Fruit fly (Drosophila melanogaster) whole organism, prepupa: ENCODE measurements around the gene stac.

Experiments used
- Blimp-1 ChIP-seq: fragments of 200-800 bp; sonication (Bioruptor generic); optimal IDR thresholded peaks from 3 replicates; lab custom pipeline; 2017; ENCODE audit warnings: missing biosample characterization, missing genetic modification characterization, mild to moderate bottlenecking, moderate library complexity, missing genetic modification reagents
- CG10669 ChIP-seq: fragments of 200-800 bp; sonication (Bioruptor generic); optimal IDR thresholded peaks from 3 replicates; lab custom pipeline; 2018; ENCODE audit warnings: missing biosample characterization, mild to moderate bottlenecking, missing genetic modification characterization, moderate library complexity
- CG11902 ChIP-seq: fragments of 200-800 bp; sonication (Bioruptor generic); optimal IDR thresholded peaks from 3 replicates; lab custom pipeline; 2016; ENCODE audit warnings: missing biosample characterization, missing genetic modification characterization
- CG15336 ChIP-seq: fragments of 200-800 bp; sonication (Bioruptor generic); IDR thresholded peaks from 2 replicates; pipeline ENCODE4 v1.3.6; 2022; ENCODE audit warnings: missing biosample characterization, missing genetic modification characterization
- CG1621 ChIP-seq: fragments of 200-800 bp; sonication (Bioruptor generic); optimal IDR thresholded peaks from 3 replicates; lab custom pipeline; 2018; ENCODE audit warnings: missing biosample characterization, mild to moderate bottlenecking, missing genetic modification characterization
- CG3032 ChIP-seq: fragments of 200-800 bp; optimal IDR thresholded peaks from 2 replicates; lab custom pipeline; 2019; ENCODE audit warnings: missing biosample characterization, mild to moderate bottlenecking, missing genetic modification characterization, moderate library complexity
- CG31627 ChIP-seq: fragments of 200-800 bp; sonication (Bioruptor generic); optimal IDR thresholded peaks from 3 replicates; lab custom pipeline; 2016; ENCODE audit warnings: missing biosample characterization, missing genetic modification characterization
- CG32006 ChIP-seq: fragments of 200-800 bp; sonication (Bioruptor generic); optimal IDR thresholded peaks from 3 replicates; lab custom pipeline; 2017; ENCODE audit warnings: missing biosample characterization, mild to moderate bottlenecking, missing genetic modification characterization
- CG34406 ChIP-seq: fragments of 200-800 bp; sonication (Bioruptor generic); optimal IDR thresholded peaks from 3 replicates; lab custom pipeline; 2016; ENCODE audit warnings: missing biosample characterization, missing genetic modification characterization
- CG6792 ChIP-seq: fragments of 200-800 bp; sonication (Bioruptor generic); optimal IDR thresholded peaks from 3 replicates; lab custom pipeline; 2016; ENCODE audit warnings: missing biosample characterization, missing genetic modification characterization
- CG6808 ChIP-seq: fragments of 200-800 bp; sonication (Bioruptor generic); optimal IDR thresholded peaks from 3 replicates; lab custom pipeline; 2017; ENCODE audit warnings: missing biosample characterization, missing genetic modification characterization, mild to moderate bottlenecking, moderate library complexity, missing genetic modification reagents
- CG8119 ChIP-seq: fragments of 200-800 bp; sonication (Bioruptor generic); IDR thresholded peaks from 3 replicates; pipeline ENCODE4 v1.3.6; 2022; ENCODE audit warnings: missing biosample characterization, missing genetic modification characterization
- CG8319 ChIP-seq: fragments of 200-800 bp; sonication (Bioruptor generic); optimal IDR thresholded peaks from 3 replicates; lab custom pipeline; 2016; ENCODE audit warnings: missing biosample characterization, missing genetic modification characterization
- CG9139 ChIP-seq: fragments of 200-800 bp; sonication (Bioruptor generic); optimal IDR thresholded peaks from 3 replicates; lab custom pipeline; 2017; ENCODE audit warnings: missing biosample characterization, mild to moderate bottlenecking, missing genetic modification characterization
- Eip75B ChIP-seq: fragments of 200-800 bp; sonication (Bioruptor generic); optimal IDR thresholded peaks from 3 replicates; lab custom pipeline; 2016; ENCODE audit warnings: missing biosample characterization, missing genetic modification characterization
- Eip78C ChIP-seq: fragments of 200-800 bp; sonication (Bioruptor generic); peaks from one replicate; lab custom pipeline; 2016; ENCODE audit warnings: missing biosample characterization, missing genetic modification characterization
- Eip93F ChIP-seq: fragments of 200-800 bp; sonication (Bioruptor generic); optimal IDR thresholded peaks from 2 replicates; lab custom pipeline; 2016; ENCODE audit warnings: missing biosample characterization, mild to moderate bottlenecking, missing genetic modification characterization
- Gug ChIP-seq: fragments of 200-800 bp; sonication (Bioruptor generic); IDR thresholded peaks from 2 replicates; pipeline ENCODE4 v1.3.6; 2022; ENCODE audit warnings: missing biosample characterization, missing genetic modification characterization
- Hr39 ChIP-seq: fragments of 200-800 bp; sonication (Bioruptor generic); optimal IDR thresholded peaks from 2 replicates; lab custom pipeline; 2016; ENCODE audit warnings: missing biosample characterization, missing genetic modification characterization
- Lpt ChIP-seq: fragments of 200-800 bp; sonication (Bioruptor generic); optimal IDR thresholded peaks from 3 replicates; lab custom pipeline; 2016; ENCODE audit warnings: missing biosample characterization, missing genetic modification characterization
- OdsH ChIP-seq: fragments of 200-800 bp; sonication (Bioruptor generic); optimal IDR thresholded peaks from 3 replicates; lab custom pipeline; 2016; ENCODE audit warnings: missing biosample characterization, missing genetic modification characterization
- Smox ChIP-seq: fragments of 200-800 bp; sonication (Bioruptor generic); optimal IDR thresholded peaks from 3 replicates; lab custom pipeline; 2016; ENCODE audit warnings: missing biosample characterization, missing genetic modification characterization
- Sox14 ChIP-seq: fragments of 200-800 bp; sonication (Bioruptor generic); optimal IDR thresholded peaks from 3 replicates; lab custom pipeline; 2016; ENCODE audit warnings: missing biosample characterization, missing genetic modification characterization
- Sox15 ChIP-seq: fragments of 200-800 bp; sonication (Bioruptor generic); optimal IDR thresholded peaks from 3 replicates; lab custom pipeline; 2016; ENCODE audit warnings: missing biosample characterization, missing genetic modification characterization
- achi ChIP-seq: fragments of 200-800 bp; sonication (Bioruptor generic); optimal IDR thresholded peaks from 3 replicates; lab custom pipeline; 2016; ENCODE audit warnings: missing biosample characterization, missing genetic modification characterization
- cyc ChIP-seq: fragments of 200-800 bp; sonication (Bioruptor generic); optimal IDR thresholded peaks from 3 replicates; lab custom pipeline; 2016; ENCODE audit warnings: missing biosample characterization, missing genetic modification characterization
- dsx ChIP-seq: fragments of 200-800 bp; optimal IDR thresholded peaks from 3 replicates; lab custom pipeline; 2019; ENCODE audit warnings: missing biosample characterization, mild to moderate bottlenecking, missing genetic modification characterization, moderate library complexity; ENCODE audit not compliant: poor library complexity, severe bottlenecking
- esn ChIP-seq: fragments of 200-800 bp; sonication (Bioruptor generic); optimal IDR thresholded peaks from 2 replicates; lab custom pipeline; 2016; ENCODE audit warnings: missing biosample characterization, mild to moderate bottlenecking, missing genetic modification characterization, moderate library complexity
- fkh ChIP-seq: fragments of 200-800 bp; sonication (Bioruptor generic); optimal IDR thresholded peaks from 3 replicates; lab custom pipeline; 2017; ENCODE audit warnings: missing biosample characterization, mild to moderate bottlenecking, missing genetic modification characterization, moderate library complexity
- lz ChIP-seq: fragments of 200-800 bp; sonication (Bioruptor generic); optimal IDR thresholded peaks from 3 replicates; lab custom pipeline; 2016; ENCODE audit warnings: missing biosample characterization, missing genetic modification characterization
- net ChIP-seq: fragments of 200-800 bp; sonication (Bioruptor generic); optimal IDR thresholded peaks from 3 replicates; lab custom pipeline; 2016; ENCODE audit warnings: missing biosample characterization, missing genetic modification characterization
- spab ChIP-seq: fragments of 200-800 bp; sonication (Bioruptor generic); optimal IDR thresholded peaks from 2 replicates; lab custom pipeline; 2017; ENCODE audit warnings: missing biosample characterization, mild to moderate bottlenecking, missing genetic modification characterization, missing genetic modification reagents
- svp ChIP-seq: fragments of 200-800 bp; sonication (Bioruptor generic); peaks from one replicate; lab custom pipeline; 2016; ENCODE audit warnings: missing biosample characterization, missing genetic modification characterization
- vri ChIP-seq: fragments of 200-800 bp; sonication (Bioruptor generic); optimal IDR thresholded peaks from 3 replicates; lab custom pipeline; 2016; ENCODE audit warnings: missing biosample characterization, mild to moderate bottlenecking, missing genetic modification characterization

The stac gene

DNA sequence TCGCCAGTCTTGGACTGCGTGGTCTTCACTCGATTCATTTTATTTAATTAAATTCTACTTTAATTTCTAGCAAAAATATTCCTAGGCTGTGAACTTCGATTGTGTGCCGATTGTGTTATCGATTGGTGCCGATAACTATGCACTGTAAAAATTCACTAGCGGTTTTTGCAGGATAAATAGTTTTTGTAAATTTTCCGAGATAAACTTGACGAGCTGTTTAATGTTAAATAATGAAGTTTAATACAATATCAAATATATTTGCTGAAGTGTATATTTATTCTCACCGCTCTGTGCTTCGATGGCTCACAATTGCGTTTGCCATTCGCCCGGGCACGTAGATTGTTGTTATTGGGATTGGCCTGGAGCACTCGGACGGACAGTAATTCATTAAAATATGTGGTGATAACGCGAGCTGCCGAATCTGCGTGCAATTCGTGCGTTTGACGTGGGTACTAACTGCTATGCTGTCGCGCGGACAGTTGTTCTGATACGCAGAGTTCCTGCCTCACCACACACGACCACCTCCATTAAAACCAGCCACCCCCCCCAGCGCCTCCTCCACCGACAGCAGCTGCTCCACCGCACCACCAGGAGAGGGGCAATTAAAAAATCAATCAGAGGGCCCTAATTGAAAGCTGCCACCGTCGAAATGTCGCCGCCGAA lies 31.1 kb upstream of the stac start, which contains the start of the genes EMC6 and Hr96 (continued):
- TF ChIP-seq Smox (GFP tag; lab: Kevin White, UChicago) (peak; percentile 91), CG8319 (GFP tag; lab: Kevin White, UChicago) (peak; percentile 87), fkh (no peak), Lpt (GFP tag; lab: Kevin White, UChicago) (peak; percentile 81), CG34406 (GFP tag; lab: Kevin White, UChicago) (peak; percentile 88), Gug (GFP tag; lab: Robert Waterston, UW) (peak; percentile 92), Eip93F (GFP tag; lab: Kevin White, UChicago) (peak; percentile 83), CG1621 (tag; lab: Kevin White, UChicago) (peak; percentile 97), CG6808 (GFP tag; lab: Kevin White, UChicago) (no peak)

DNA sequence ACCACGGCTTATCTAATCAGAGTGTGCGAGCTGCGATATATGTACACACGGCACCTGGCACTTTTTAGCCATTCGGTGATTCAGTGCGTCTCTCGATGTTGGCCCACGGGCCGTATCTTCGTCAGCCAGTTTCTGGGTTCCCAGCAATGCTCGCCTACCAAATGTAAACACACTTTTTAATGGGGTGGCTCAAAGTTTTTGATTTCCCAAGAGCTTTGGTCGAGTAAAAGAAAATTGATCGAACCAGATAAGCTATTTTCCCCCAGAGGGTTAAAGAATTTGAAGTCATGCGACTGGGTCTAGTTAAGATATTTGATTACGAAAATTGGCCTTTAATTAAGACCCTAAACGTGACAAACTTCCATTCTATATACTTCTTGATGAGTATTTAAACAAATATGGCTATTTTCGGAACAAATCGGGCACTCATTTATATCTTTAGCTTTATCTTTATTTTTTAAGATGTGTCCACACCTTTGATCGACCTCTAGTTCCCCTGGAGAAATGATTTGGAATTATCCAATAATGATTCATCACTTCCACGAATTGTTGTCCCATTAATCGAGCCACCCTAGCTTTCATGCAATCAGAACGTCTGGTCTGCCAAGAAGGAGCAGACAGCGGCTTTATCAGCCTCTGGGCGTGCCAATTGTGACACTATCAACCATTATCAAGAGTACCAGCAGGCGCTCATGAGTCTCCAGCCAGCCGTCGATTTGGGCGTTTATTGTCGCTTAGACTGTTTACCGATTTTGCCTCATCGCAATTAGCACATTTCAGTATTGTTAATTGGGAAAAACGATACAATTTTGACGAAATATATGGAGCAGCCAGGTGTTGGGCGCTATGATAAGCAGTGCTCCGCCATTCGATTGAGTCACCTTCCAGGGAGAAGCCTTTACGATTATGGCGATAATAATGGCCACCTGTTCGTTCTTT lies 28.5 kb upstream of the stac start:
- TF ChIP-seq cyc (peak; percentile 38), esn (peak; percentile 81), CG9139 (GFP tag; lab: Kevin White, UChicago) (no peak), CG6792 (GFP tag; lab: Kevin White, UChicago) (peak; percentile 62), CG15336 (GFP tag; lab: Robert Waterston, UW) (no peak), CG10669 (GFP tag; lab: Kevin White, UChicago) (no peak), Sox15 (GFP tag; lab: Kevin White, UChicago) (peak; percentile 44), Sox14 (GFP tag; lab: Kevin White, UChicago) (peak; percentile 64), CG31627 (GFP tag; lab: Kevin White, UChicago) (peak; percentile 52), spab (GFP tag; lab: Kevin White, UChicago) (no peak), CG3032 (tag; lab: Kevin White, UChicago) (peak; percentile 37), lz (GFP tag; lab: Kevin White, UChicago) (peak; percentile 65), net (GFP tag; lab: Kevin White, UChicago) (no peak), achi (no peak), Blimp-1 (GFP tag; lab: Kevin White, UChicago) (peak; percentile 32), OdsH (GFP tag; lab: Kevin White, UChicago) (no peak), CG34406 (GFP tag; lab: Kevin White, UChicago) (no peak), Eip93F (GFP tag; lab: Kevin White, UChicago) (peak; percentile 46), svp (GFP tag; lab: Kevin White, UChicago) (no peak), Eip78C (no peak), vri (GFP tag; lab: Kevin White, UChicago) (peak; percentile 69), dsx (GFP tag; lab: Kevin White, UChicago) (no peak), CG8119 (GFP tag; lab: Robert Waterston, UW) (0 out of 3 replicates have a peak, but pooled peaks have one; percentile 31), CG32006 (GFP tag; lab: Kevin White, UChicago) (no peak), fkh (peak; percentile 82)

DNA sequence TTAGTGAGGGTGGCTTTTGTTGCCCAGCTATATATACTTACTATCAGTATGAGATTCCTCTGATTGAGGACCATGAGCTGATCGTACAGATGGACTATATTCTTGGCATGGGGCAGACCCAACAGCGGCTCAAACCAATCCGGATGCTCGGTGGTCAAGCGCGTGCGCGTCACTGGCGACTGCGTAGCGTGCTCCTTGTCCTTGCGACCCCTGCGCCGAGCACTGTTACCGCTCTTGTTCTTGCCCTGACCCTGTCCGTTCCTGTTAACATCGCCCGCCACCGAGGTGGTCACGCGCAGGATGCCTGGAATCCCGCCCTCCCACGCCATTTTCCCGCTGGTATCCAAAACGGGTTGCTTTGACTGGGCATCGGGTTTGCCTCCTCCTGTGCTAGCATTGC lies 23.4 kb upstream of the stac start:
- no peak for TF ChIP-seq CG11902 (GFP tag; lab: Kevin White, UChicago)
- TF ChIP-seq Eip75B (GFP tag; lab: Kevin White, UChicago): no peak
- TF ChIP-seq Sox14 (GFP tag; lab: Kevin White, UChicago): no peak
- TF ChIP-seq Hr39: no peak
